Worm (Caenorhabditis elegans) whole organism, L2 larva: Measurements from ENCODE around the gene acs-2.

Experiments
- C34F6.9 ChIP-seq: fragments of 150-350 bp; optimal IDR thresholded peaks from 2 replicates; lab custom pipeline; 2014; ENCODE audit warnings: missing biosample characterization, missing genetic modification characterization
- F13H6.1 ChIP-seq: sonication (generic microtip); optimal IDR thresholded peaks from 2 replicates; lab custom pipeline; 2016; ENCODE audit warnings: missing genetic modification characterization, missing compliant biosample characterization
- R02D3.7 ChIP-seq: fragments of 150-350 bp; optimal IDR thresholded peaks from 2 replicates; lab custom pipeline; 2014; ENCODE audit warnings: missing biosample characterization, missing genetic modification characterization
- Y55F3AM.14 ChIP-seq: fragments of 200-800 bp; sonication (Bioruptor generic); optimal IDR thresholded peaks from 2 replicates; lab custom pipeline; 2018; ENCODE audit warnings: mild to moderate bottlenecking, missing genetic modification characterization, missing compliant biosample characterization
- ZK546.5 ChIP-seq: sonication (generic microtip); optimal IDR thresholded peaks from 2 replicates; lab custom pipeline; 2017; ENCODE audit warnings: missing biosample characterization, missing genetic modification characterization
- alr-1 ChIP-seq: fragments of 150-350 bp; optimal IDR thresholded peaks from 2 replicates; lab custom pipeline; 2014; ENCODE audit warnings: missing biosample characterization, missing genetic modification characterization
- aly-2 ChIP-seq: fragments of 150-350 bp; optimal IDR thresholded peaks from 2 replicates; lab custom pipeline; 2014; ENCODE audit warnings: missing biosample characterization, missing genetic modification characterization
- blmp-1 ChIP-seq: sonication (generic microtip); optimal IDR thresholded peaks from 2 replicates; lab custom pipeline; 2017; ENCODE audit warnings: missing genetic modification characterization, mild to moderate bottlenecking, missing compliant biosample characterization, antibody characterized with exemption, moderate library complexity; ENCODE audit not compliant: insufficient read depth
- ceh-16 ChIP-seq: fragments of 150-350 bp; optimal IDR thresholded peaks from 2 replicates; lab custom pipeline; 2014; ENCODE audit warnings: missing biosample characterization, missing genetic modification characterization
- ceh-82 ChIP-seq: fragments of 150-350 bp; optimal IDR thresholded peaks from 2 replicates; lab custom pipeline; 2014; ENCODE audit warnings: missing biosample characterization, missing genetic modification characterization
- crh-2 ChIP-seq: sonication (generic microtip); optimal IDR thresholded peaks from 2 replicates; lab custom pipeline; 2017; ENCODE audit warnings: missing biosample characterization, missing genetic modification characterization
- dmd-4 ChIP-seq: sonication (generic microtip); optimal IDR thresholded peaks from 2 replicates; lab custom pipeline; 2017; ENCODE audit warnings: missing biosample characterization, missing genetic modification characterization
- egl-27 ChIP-seq: sonication (generic microtip); optimal IDR thresholded peaks from 3 replicates; lab custom pipeline; 2017; ENCODE audit warnings: missing biosample characterization, missing genetic modification reagents, missing genetic modification characterization
- elt-1 ChIP-seq: fragments of 150-350 bp; optimal IDR thresholded peaks from 2 replicates; lab custom pipeline; 2014; ENCODE audit warnings: missing biosample characterization, missing genetic modification characterization
- elt-3 ChIP-seq: sonication (generic microtip); optimal IDR thresholded peaks from 2 replicates; lab custom pipeline; 2017; ENCODE audit warnings: missing biosample characterization, missing genetic modification characterization
- fos-1 ChIP-seq: fragments of 150-350 bp; optimal IDR thresholded peaks from 2 replicates; lab custom pipeline; 2014; ENCODE audit warnings: missing biosample characterization, missing genetic modification characterization
- gmeb-1 ChIP-seq: fragments of 150-350 bp; optimal IDR thresholded peaks from 2 replicates; lab custom pipeline; 2014; ENCODE audit warnings: missing biosample characterization, missing genetic modification characterization
- lin-13 ChIP-seq: fragments of 150-350 bp; optimal IDR thresholded peaks from 2 replicates; lab custom pipeline; 2014; ENCODE audit warnings: missing biosample characterization, missing genetic modification reagents, missing genetic modification characterization
- lin-39 ChIP-seq: fragments of 150-350 bp; optimal IDR thresholded peaks from 2 replicates; lab custom pipeline; 2014; ENCODE audit warnings: missing biosample characterization, missing genetic modification reagents, missing genetic modification characterization
- mab-5 ChIP-seq: fragments of 150-350 bp; optimal IDR thresholded peaks from 2 replicates; lab custom pipeline; 2014; ENCODE audit warnings: missing biosample characterization, missing genetic modification characterization
- mbf-1 ChIP-seq: sonication (generic microtip); optimal IDR thresholded peaks from 2 replicates; lab custom pipeline; 2017; ENCODE audit warnings: missing biosample characterization, missing genetic modification characterization
- mdl-1 ChIP-seq, 2 experiments: fragments of 150-350 bp in 1 of 2; sonication (generic microtip) in 1 of 2; optimal IDR thresholded peaks; 2 replicates each; lab custom pipeline; 2017; ENCODE audit warnings: missing biosample characterization in 2 of 2, missing genetic modification characterization in 2 of 2
- nhr-11 ChIP-seq: fragments of 150-350 bp; optimal IDR thresholded peaks from 2 replicates; lab custom pipeline; 2014; ENCODE audit warnings: missing biosample characterization, missing genetic modification characterization
- nhr-12 ChIP-seq: fragments of 150-350 bp; optimal IDR thresholded peaks from 2 replicates; lab custom pipeline; 2014; ENCODE audit warnings: missing biosample characterization, missing genetic modification characterization
- nhr-21 ChIP-seq: fragments of 150-350 bp; optimal IDR thresholded peaks from 2 replicates; lab custom pipeline; 2014; ENCODE audit warnings: missing biosample characterization, missing genetic modification characterization
- nhr-23 ChIP-seq: fragments of 150-350 bp; optimal IDR thresholded peaks from 2 replicates; lab custom pipeline; 2014; ENCODE audit warnings: missing biosample characterization, missing genetic modification reagents, missing genetic modification characterization
- nhr-237 ChIP-seq: fragments of 150-350 bp; optimal IDR thresholded peaks from 2 replicates; lab custom pipeline; 2014; ENCODE audit warnings: missing biosample characterization, missing genetic modification characterization
- nhr-6 ChIP-seq: fragments of 150-350 bp; optimal IDR thresholded peaks from 2 replicates; lab custom pipeline; 2014; ENCODE audit warnings: missing biosample characterization, missing genetic modification characterization
- nhr-77 ChIP-seq: fragments of 150-350 bp; optimal IDR thresholded peaks from 2 replicates; lab custom pipeline; 2014; ENCODE audit warnings: missing biosample characterization, missing genetic modification characterization
- skn-1 ChIP-seq: sonication (generic microtip); optimal IDR thresholded peaks from 2 replicates; lab custom pipeline; 2017; ENCODE audit warnings: missing biosample characterization, missing genetic modification characterization
- sma-3 ChIP-seq: sonication (generic microtip); optimal IDR thresholded peaks from 2 replicates; lab custom pipeline; 2016; ENCODE audit warnings: missing genetic modification reagents, missing genetic modification characterization, missing compliant biosample characterization
- snpc-4 ChIP-seq: fragments of 150-350 bp; optimal IDR thresholded peaks from 2 replicates; lab custom pipeline; 2014; ENCODE audit warnings: missing biosample characterization, missing genetic modification characterization
- unc-39 ChIP-seq: fragments of 150-350 bp; optimal IDR thresholded peaks from 2 replicates; lab custom pipeline; 2014; ENCODE audit warnings: missing biosample characterization, missing genetic modification characterization
- unc-55 ChIP-seq: fragments of 150-350 bp; sonication (generic microtip); optimal IDR thresholded peaks from 3 replicates; lab custom pipeline; 2014; ENCODE audit warnings: missing biosample characterization, missing genetic modification reagents, missing genetic modification characterization
- unc-62 ChIP-seq: fragments of 150-350 bp; optimal IDR thresholded peaks from 2 replicates; lab custom pipeline; 2014; ENCODE audit warnings: missing biosample characterization, missing genetic modification reagents, missing genetic modification characterization
- ztf-1 ChIP-seq: fragments of 200-800 bp; sonication (Bioruptor generic); conservative IDR thresholded peaks from 2 replicates; pipeline ENCODE4 v1.3.6; 2022; ENCODE audit warnings: missing genetic modification characterization, missing compliant biosample characterization
- ztf-4 ChIP-seq: fragments of 150-350 bp; optimal IDR thresholded peaks from 2 replicates; lab custom pipeline; 2014; ENCODE audit warnings: missing biosample characterization, missing genetic modification characterization

Gene acs-2

ce11 chrV:15533096-15533495, 34.1 kb upstream of the acs-2 start, which contains the start of gene F21A3.11:
TSS of gene F21A3.11 (minus strand) at chrV:15533212.
- no peak for TF ChIP-seq nhr-6 (tag; lab: Kevin White, UChicago)
- TF ChIP-seq nhr-237 (tag; lab: Kevin White, UChicago): no peak
- peak; percentile 49 for TF ChIP-seq fos-1
- no peak for TF ChIP-seq C34F6.9 (tag; lab: Kevin White, UChicago)
- no peak for TF ChIP-seq mbf-1 (tag; lab: Kevin White, UChicago)
- TF ChIP-seq elt-1 (tag; lab: Kevin White, UChicago): no peak
- TF ChIP-seq ceh-16 (tag; lab: Kevin White, UChicago): no peak

- TF ChIP-seq mdl-1 (tag; optimal IDR thresholded peaks at IDR 0.05; lab: Kevin White, UChicago): no peak
- TF ChIP-seq egl-27 (tag; lab: Kevin White, UChicago): no peak
- TF ChIP-seq nhr-23 (tag; lab: Kevin White, UChicago): no peak
- TF ChIP-seq snpc-4: no peak
- no peak for TF ChIP-seq mab-5 (tag; lab: Kevin White, UChicago)
- TF ChIP-seq nhr-11 (tag; lab: Kevin White, UChicago): no peak
- no peak for TF ChIP-seq nhr-6 (tag; lab: Kevin White, UChicago)
- no peak for TF ChIP-seq ceh-82 (tag; lab: Kevin White, UChicago)
- no peak for TF ChIP-seq alr-1
These were observed 33.3 kb upstream of the acs-2 start, which contains the start of gene F21A3.2 for ce11 chrV:15533864-15534263. TSS of gene F21A3.2 (minus strand) at chrV:15533964.

ce11 chrV:15536320-15536719, 30.9 kb upstream of the acs-2 start, which contains the start of gene F21A3.4:
TSS of gene F21A3.4 (plus strand) at chrV:15536620.
- TF ChIP-seq R02D3.7 (no peak), nhr-23 (tag; lab: Kevin White, UChicago) (no peak)

ce11 chrV:15537923-15538322, 29.3 kb upstream of the acs-2 start, which contains the start of gene prde-1:
TSS of gene prde-1 (plus strand) at chrV:15538244.
- TF ChIP-seq nhr-23 (tag; lab: Kevin White, UChicago) (no peak), ztf-1 (GFP tag; lab: Robert Waterston, UW) (no peak)

ce11 chrV:15543252-15543651, 23.9 kb upstream of the acs-2 start:
- no peak for TF ChIP-seq aly-2 (tag; lab: Kevin White, UChicago)
- no peak for TF ChIP-seq unc-62 (GFP tag; lab: Kevin White, UChicago)
- TF ChIP-seq snpc-4: no peak
- no peak for TF ChIP-seq nhr-12 (tag; lab: Kevin White, UChicago)
- TF ChIP-seq nhr-77: no peak
- TF ChIP-seq unc-39 (tag; lab: Kevin White, UChicago): no peak
- no peak for TF ChIP-seq lin-13 (GFP tag; lab: Kevin White, UChicago)
- TF ChIP-seq unc-55 (GFP tag; lab: Kevin White, UChicago): no peak
- no peak for TF ChIP-seq blmp-1 (tag; lab: Kevin White, UChicago)
- no peak for TF ChIP-seq sma-3 (GFP tag; lab: Kevin White, UChicago)
- no peak for TF ChIP-seq ztf-1 (GFP tag; lab: Robert Waterston, UW)
- TF ChIP-seq ceh-82 (tag; lab: Kevin White, UChicago): no peak
- no peak for TF ChIP-seq mdl-1 (tag; optimal IDR thresholded peaks at IDR 0.05; lab: Kevin White, UChicago)
- TF ChIP-seq elt-1 (tag; lab: Kevin White, UChicago): no peak
- no peak for TF ChIP-seq skn-1 (tag; lab: Kevin White, UChicago)
- no peak for TF ChIP-seq egl-27 (tag; lab: Kevin White, UChicago)
- no peak for TF ChIP-seq dmd-4
- TF ChIP-seq crh-2 (tag; lab: Kevin White, UChicago): no peak
- TF ChIP-seq gmeb-1 (tag; lab: Kevin White, UChicago): no peak
- no peak for TF ChIP-seq mab-5 (tag; lab: Kevin White, UChicago)
- TF ChIP-seq, all 48 proteins: peak for 0

- TF ChIP-seq gmeb-1 (tag; lab: Kevin White, UChicago) (no peak), dmd-4 (no peak), ceh-82 (tag; lab: Kevin White, UChicago) (no peak), lin-39 (tag; lab: Kevin White, UChicago) (no peak), nhr-6 (tag; lab: Kevin White, UChicago) (no peak), mab-5 (tag; lab: Kevin White, UChicago) (no peak), blmp-1 (tag; lab: Kevin White, UChicago) (no peak), nhr-21 (tag; lab: Kevin White, UChicago) (no peak), alr-1 (no peak), F13H6.1 (no peak), ztf-4 (tag; lab: Kevin White, UChicago) (no peak), ceh-16 (tag; lab: Kevin White, UChicago) (no peak), elt-3 (tag; lab: Kevin White, UChicago) (no peak), snpc-4 (no peak), Y55F3AM.14 (no peak), ZK546.5 (tag; lab: Kevin White, UChicago) (no peak), unc-62 (GFP tag; lab: Kevin White, UChicago) (no peak), lin-13 (GFP tag; lab: Kevin White, UChicago) (no peak), nhr-237 (tag; lab: Kevin White, UChicago) (no peak), nhr-77 (no peak)
These were observed 22.3 kb upstream of the acs-2 start, which contains the start of gene glb-14 for ce11 chrV:15544898-15545297. TSS of gene glb-14 (minus strand) at chrV:15544994.
